Worm (Caenorhabditis elegans): Measurements from ENCODE around the gene F20B6.10.
A peak's percentile ranks its signal among the peaks of the same experiment; 100 is the strongest.

Gene F20B6.10

DNA sequence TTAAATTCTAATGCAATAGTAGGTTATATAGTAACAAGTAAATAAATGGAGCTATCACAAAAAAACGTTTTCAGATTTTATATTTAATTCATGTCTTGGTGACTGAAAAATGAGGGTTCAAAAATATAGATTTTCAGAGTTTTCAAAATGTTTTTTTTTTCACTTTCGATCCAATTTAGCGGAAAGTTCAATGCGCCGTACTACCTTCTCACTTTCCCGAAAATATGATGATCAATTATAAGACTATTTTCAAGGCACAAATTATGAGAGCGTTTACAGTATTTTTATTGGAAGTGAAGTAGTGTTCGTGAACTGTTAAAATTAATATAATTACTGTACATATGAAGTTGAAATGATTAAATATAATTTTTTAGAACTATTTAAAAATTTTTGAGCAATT lies 23.9 kb downstream of the F20B6.10 start (continued):
- TF ChIP-seq somi-1 (GFP tag; optimal IDR thresholded peaks at IDR 0.05) (no peak), hlh-26 (GFP tag; conservative IDR thresholded peaks at IDR 0.05) (no peak), B0261.1 (tag; optimal IDR thresholded peaks at IDR 0.05) (no peak), dpff-1 (tag; optimal IDR thresholded peaks at IDR 0.05) (no peak), K11D2.4 (GFP tag; IDR thresholded peaks at IDR 0.05) (no peak), let-607 (tag; optimal IDR thresholded peaks at IDR 0.05) (peak in 1 of 2 experiments; percentile 61), D2030.7 (GFP tag; IDR thresholded peaks at IDR 0.05) (no peak), Y67H2A.10 (GFP tag; conservative IDR thresholded peaks at IDR 0.05) (no peak), snpc-4 (GFP tag; optimal IDR thresholded peaks at IDR 0.05) (no peak), snpc-4 (tag; optimal IDR thresholded peaks at IDR 0.05) (peak in 1 of 4 experiments; percentile 17), atf-7 (tag; optimal IDR thresholded peaks at IDR 0.05) (peak; percentile 36), nfya-1 (tag; optimal IDR thresholded peaks at IDR 0.05; ENCODE audit: borderline replicate concordance, insufficient read depth) (no peak), ztf-26 (tag; optimal IDR thresholded peaks at IDR 0.05) (peak; percentile 11), repo-1 (tag; optimal IDR thresholded peaks at IDR 0.05) (peak; percentile 90), Y53G8AR.9 (GFP tag; conservative IDR thresholded peaks at IDR 0.05) (no peak), tbx-9 (tag; optimal IDR thresholded peaks at IDR 0.05; ENCODE audit: borderline replicate concordance) (no peak), him-1 (tag; optimal IDR thresholded peaks at IDR 0.05) (no peak), chd-7 (tag; optimal IDR thresholded peaks at IDR 0.05) (peak; percentile 15), snpc-3.4 (tag; optimal IDR thresholded peaks at IDR 0.05) (no peak), B0035.1 (tag; optimal IDR thresholded peaks at IDR 0.05) (peak; percentile 48), ZK185.1 (tag; optimal IDR thresholded peaks at IDR 0.05; ENCODE audit: poor library complexity, severe bottlenecking) (peak; percentile 29), ztf-22 (GFP tag; optimal IDR thresholded peaks at IDR 0.05) (no peak), let-526 (GFP tag; IDR thresholded peaks at IDR 0.05) (no peak), die-1 (tag; optimal IDR thresholded peaks at IDR 0.05) (no peak), lag-1 (GFP tag; IDR thresholded peaks at IDR 0.05) (no peak), F33H1.4 (GFP tag; IDR thresholded peaks at IDR 0.05) (no peak), Y53F4B.3 (GFP tag; IDR thresholded peaks at IDR 0.05) (no peak), attf-6 (GFP tag; IDR thresholded peaks at IDR 0.05) (no peak), tlf-1 (GFP tag; optimal IDR thresholded peaks at IDR 0.05) (peak; percentile 42), mes-4 (tag; optimal IDR thresholded peaks at IDR 0.05) (no peak), F37B4.10 (GFP tag; IDR thresholded peaks at IDR 0.05) (no peak), K12H6.12 (tag; optimal IDR thresholded peaks at IDR 0.05) (no peak)

DNA sequence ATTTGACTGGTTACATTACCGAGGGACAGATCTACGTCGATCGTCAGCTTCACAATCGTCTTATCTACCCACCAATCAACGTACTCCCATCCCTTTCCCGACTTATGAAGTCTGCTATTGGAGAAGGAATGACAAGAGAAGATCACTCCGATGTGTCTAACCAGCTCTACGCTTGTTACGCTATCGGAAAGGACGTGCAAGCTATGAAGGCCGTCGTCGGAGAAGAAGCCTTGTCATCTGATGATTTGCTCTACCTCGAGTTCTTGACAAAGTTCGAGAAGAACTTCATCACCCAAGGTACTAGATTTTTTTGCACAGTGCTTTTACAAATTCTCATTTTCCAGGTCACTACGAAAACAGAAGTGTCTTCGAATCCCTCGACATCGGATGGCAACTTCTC lies 24.8 kb downstream of the F20B6.10 start:
- no peak for TF ChIP-seq ztf-18 (tag; optimal IDR thresholded peaks at IDR 0.05)

DNA sequence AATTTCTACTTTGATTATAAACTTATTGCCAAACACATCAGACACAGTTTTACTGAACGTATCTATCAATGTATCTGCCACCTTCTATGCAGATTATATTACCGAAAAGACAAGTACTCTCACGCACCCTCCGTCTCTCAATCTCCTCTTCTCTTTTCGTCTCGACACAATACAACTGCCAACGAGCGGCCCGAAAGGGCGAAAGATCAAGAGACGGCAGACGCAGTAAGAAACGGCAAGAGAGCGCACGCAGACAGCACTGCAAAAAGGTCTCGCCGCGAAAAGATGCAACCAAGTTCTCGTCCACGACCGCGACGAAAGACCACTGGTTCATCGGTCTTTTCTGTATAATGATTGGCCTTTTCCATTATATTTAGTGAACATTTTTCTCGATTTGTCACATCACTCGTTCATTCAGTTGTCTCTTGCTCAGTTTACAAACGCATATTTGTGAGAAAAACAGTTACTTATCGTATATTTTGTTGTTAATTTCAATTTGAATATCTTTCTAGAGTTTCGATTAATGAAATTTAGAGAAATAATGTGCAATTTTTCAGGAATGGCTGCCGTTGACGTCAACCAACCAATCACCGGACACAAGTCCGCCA lies 26.4 kb downstream of the F20B6.10 start, which contains the start of gene vha-12:
TSS of gene vha-12 (plus strand) at position 558 of the 608 bp plus-strand sequence.
- TF ChIP-seq nhr-90 (tag; optimal IDR thresholded peaks at IDR 0.05) (no peak), ceh-27 (GFP tag; optimal IDR thresholded peaks at IDR 0.05) (peak; percentile 89), ztf-18 (tag; optimal IDR thresholded peaks at IDR 0.05) (peak; percentile 26), die-1 (tag; optimal IDR thresholded peaks at IDR 0.05) (no peak), F52B5.7 (tag; optimal IDR thresholded peaks at IDR 0.05) (no peak), xnd-1 (tag; optimal IDR thresholded peaks at IDR 0.05) (no peak), unc-62 (GFP tag; optimal IDR thresholded peaks at IDR 0.05) (peak; percentile 66), K12H6.12 (tag; optimal IDR thresholded peaks at IDR 0.05) (peak; percentile 69), Y67H2A.10 (GFP tag; conservative IDR thresholded peaks at IDR 0.05) (peak; percentile 80), zim-3 (tag; optimal IDR thresholded peaks at IDR 0.05) (no peak), F39B2.1 (GFP tag; IDR thresholded peaks at IDR 0.05) (no peak), nhr-80 (tag; optimal IDR thresholded peaks at IDR 0.05) (peak; percentile 96), nfya-2 (GFP tag; IDR thresholded peaks at IDR 0.05) (no peak), him-1 (tag; optimal IDR thresholded peaks at IDR 0.05) (no peak), B0336.3 (GFP tag; IDR thresholded peaks at IDR 0.05) (peak; percentile 66; the same call in 1 of the 2 replicates), chd-7 (tag; optimal IDR thresholded peaks at IDR 0.05) (peak; percentile 73), cebp-1 (GFP tag; IDR thresholded peaks at IDR 0.05) (no peak), cebp-1 (tag; optimal IDR thresholded peaks at IDR 0.05) (no peak), ccch-3 (GFP tag; optimal IDR thresholded peaks at IDR 0.05) (no peak), lin-26 (GFP tag; IDR thresholded peaks at IDR 0.05) (0 out of 2 replicates have a peak, but pooled peaks have one; percentile 57)
